Worm (Caenorhabditis elegans): ENCODE results near the gene tes-1.

DNA sequence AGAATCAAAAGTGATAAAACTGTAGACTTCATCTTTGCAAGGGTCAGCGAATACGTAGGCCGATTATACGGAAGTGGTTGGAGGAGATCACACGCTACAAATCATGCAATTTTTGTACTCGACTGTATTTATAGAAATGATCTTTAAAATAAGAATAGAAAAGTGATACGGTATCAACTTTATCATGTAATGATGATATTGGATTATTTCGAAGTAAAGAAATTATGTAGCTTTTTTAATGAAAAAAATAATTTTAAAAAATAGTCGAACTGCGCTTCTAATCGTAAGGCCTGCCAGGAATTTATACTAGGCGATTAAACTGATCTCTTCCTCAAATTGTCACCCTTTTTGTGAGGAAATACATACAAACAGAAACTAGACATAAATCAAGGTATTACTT is 17.4 kb downstream of the tes-1 start, which contains the start of gene B0496.11:
- no peak for TF ChIP-seq zip-8 (tag; optimal IDR thresholded peaks at IDR 0.05)
- TF ChIP-seq pha-4 (tag; optimal IDR thresholded peaks at IDR 0.05) = no peak
- no peak for TF ChIP-seq lin-13 (tag; optimal IDR thresholded peaks at IDR 0.05)
- TF ChIP-seq cnd-1 (tag; optimal IDR thresholded peaks at IDR 0.05) = no peak
- TF ChIP-seq ztf-11 (tag; optimal IDR thresholded peaks at IDR 0.05) = no peak
- no peak for TF ChIP-seq mab-5 (tag; optimal IDR thresholded peaks at IDR 0.05)
- no peak for TF ChIP-seq flh-1 (GFP tag; optimal IDR thresholded peaks at IDR 0.05)
- TF ChIP-seq snpc-4 (tag; optimal IDR thresholded peaks at IDR 0.05) = no peak
